Fruit fly (Drosophila melanogaster) Kc167 (cell line): Measurements from ENCODE around the gene msb1l.

Source experiments
- Myc ChIP-seq: fragments of >200 bp; optimal IDR thresholded peaks from 2 replicates; lab custom pipeline; 2017; ENCODE audit warnings: missing external identifiers
- Sin3A ChIP-seq: fragments of >200 bp; optimal IDR thresholded peaks from 2 replicates; lab custom pipeline; 2018; ENCODE audit warnings: missing external identifiers
- insv ChIP-seq: fragments of >200 bp; optimal IDR thresholded peaks from 3 replicates; lab custom pipeline; 2018; ENCODE audit warnings: missing external identifiers
- ttk ChIP-seq: sonication (Bioruptor generic); optimal IDR thresholded peaks from 2 replicates; lab custom pipeline; 2017; ENCODE audit warnings: missing external identifiers

- TF ChIP-seq Sin3A (lab: Kevin White, UChicago) (no peak), Myc (lab: Kevin White, UChicago) (no peak), insv (lab: Kevin White, UChicago) (no peak), ttk (no peak)
Measured at dm6 chr2L:19594102-19594501, 16.6 kb downstream of the msb1l start.
